Worm (Caenorhabditis elegans) whole organism, L4 larva: Measurements from ENCODE around the gene Y54E2A.7.

Source experiments
- aha-1 ChIP-seq: fragments of 150-350 bp; peaks from one replicate; lab custom pipeline; 2014; ENCODE audit warnings: missing biosample characterization, missing genetic modification characterization
- spr-3 ChIP-seq: fragments of 200-800 bp; sonication (Bioruptor generic); optimal IDR thresholded peaks from 2 replicates; lab custom pipeline; 2018; ENCODE audit warnings: mild to moderate bottlenecking, missing genetic modification characterization, missing compliant biosample characterization

The Y54E2A.7 gene

DNA sequence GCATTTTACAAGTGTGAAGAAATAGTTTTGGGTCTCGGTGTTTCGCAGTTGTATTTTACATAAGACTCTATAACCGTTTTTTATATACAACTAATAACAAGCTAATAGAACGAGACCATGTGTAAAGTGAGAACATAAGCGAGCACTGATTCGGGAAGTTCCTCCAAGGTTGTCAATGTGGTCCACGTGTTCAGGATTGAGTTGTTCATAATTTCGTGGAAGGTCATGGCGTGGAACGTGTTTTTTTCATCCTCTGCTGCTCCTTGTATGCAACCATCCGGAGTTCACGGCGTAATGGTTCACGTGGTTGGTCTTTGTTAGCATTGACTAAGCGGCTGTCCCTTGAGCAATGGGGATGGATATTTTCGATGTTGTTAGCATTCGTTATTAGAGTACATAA is 44.7 kb downstream of the Y54E2A.7 start:
- TF ChIP-seq aha-1 (tag; lab: Kevin White, UChicago) = peak; percentile 95
- no peak for TF ChIP-seq spr-3 (GFP tag; lab: Kevin White, UChicago)
